Worm (Caenorhabditis elegans): ENCODE results near the gene flad-1.

DNA sequence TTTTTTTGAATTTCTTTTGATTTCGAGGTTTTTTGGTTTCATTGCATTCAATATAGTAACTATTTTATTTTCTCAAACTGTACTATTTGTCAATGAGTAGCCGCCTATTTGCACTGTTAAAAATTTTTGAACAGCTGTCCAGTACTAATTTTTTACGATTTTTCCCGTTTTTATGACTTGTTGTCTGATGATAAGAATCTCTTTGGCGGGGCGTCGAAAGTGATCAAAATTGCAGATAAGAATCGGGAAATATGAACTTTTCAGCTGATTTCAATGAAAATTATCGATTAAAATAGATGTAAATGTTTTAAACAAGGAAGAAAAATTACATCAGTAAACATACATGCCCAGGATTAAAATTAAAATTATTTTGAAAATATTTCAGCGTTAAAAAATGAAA, 30.3 kb downstream of the flad-1 start:
- no peak for TF ChIP-seq dao-5 (tag; optimal IDR thresholded peaks at IDR 0.05)
- TF ChIP-seq W03F9.2 (tag; optimal IDR thresholded peaks at IDR 0.05): no peak
